Fruit fly (Drosophila melanogaster) whole organism, wandering third instar larva: Measurements from ENCODE around the gene CG17267.

ENCODE experiments used
- Hr83 ChIP-seq: fragments of 200-300 bp; sonication (Bioruptor generic); optimal IDR thresholded peaks from 2 replicates; lab custom pipeline; 2016; ENCODE audit warnings: missing biosample characterization, mild to moderate bottlenecking, missing genetic modification characterization, moderate library complexity; ENCODE audit not compliant: poor library complexity, severe bottlenecking
- Myc ChIP-seq: fragments of >200 bp; optimal IDR thresholded peaks from 2 replicates; lab custom pipeline; 2017
- OdsH ChIP-seq: fragments of 200-800 bp; sonication (Bioruptor generic); optimal IDR thresholded peaks from 2 replicates; lab custom pipeline; 2016; ENCODE audit warnings: missing biosample characterization, mild to moderate bottlenecking, missing genetic modification characterization
- dsf ChIP-seq: sonication (Bioruptor generic); optimal IDR thresholded peaks from 2 replicates; lab custom pipeline; 2016; ENCODE audit warnings: missing biosample characterization, missing genetic modification characterization, borderline replicate concordance
- lola ChIP-seq: fragments of >200 bp; optimal IDR thresholded peaks from 2 replicates; lab custom pipeline; 2017; ENCODE audit warnings: missing biosample characterization, missing genetic modification characterization

DNA sequence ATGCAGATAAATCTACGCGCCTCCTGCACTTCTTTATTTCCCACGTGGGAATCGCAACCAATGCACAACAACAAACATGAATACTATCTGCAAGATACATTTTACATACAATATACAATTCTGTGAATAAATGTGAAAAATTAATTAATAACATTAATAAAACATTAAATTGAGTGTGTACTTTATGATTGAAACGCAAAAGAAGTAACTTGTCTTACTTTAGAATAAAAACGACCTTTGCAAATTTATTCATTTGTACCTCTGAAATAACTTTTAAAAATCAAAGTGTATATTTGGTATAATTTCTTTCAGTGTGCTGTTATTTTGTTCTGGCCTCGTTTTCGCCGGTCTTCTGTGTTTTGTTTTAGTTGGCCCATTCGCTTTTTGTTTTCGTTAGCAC is 25.2 kb upstream of the CG17267 start:
- TF ChIP-seq dsf (GFP tag; lab: Kevin White, UChicago), result no peak
- no peak for TF ChIP-seq Myc (lab: Kevin White, UChicago)
- peak; percentile 52 for TF ChIP-seq OdsH
- TF ChIP-seq lola, result no peak
- TF ChIP-seq Hr83 (GFP tag; lab: Kevin White, UChicago), result no peak
